Fruit fly (Drosophila melanogaster) Kc167 (cell line): ENCODE measurements around the gene p38a.

Experiments used
- Myc ChIP-seq: fragments of >200 bp; optimal IDR thresholded peaks from 2 replicates; lab custom pipeline; 2017; ENCODE audit warnings: missing external identifiers
- Sin3A ChIP-seq: fragments of >200 bp; optimal IDR thresholded peaks from 2 replicates; lab custom pipeline; 2018; ENCODE audit warnings: missing external identifiers
- insv ChIP-seq: fragments of >200 bp; optimal IDR thresholded peaks from 3 replicates; lab custom pipeline; 2018; ENCODE audit warnings: missing external identifiers
- psq ChIP-seq: fragments of >200 bp; optimal IDR thresholded peaks from 2 replicates; lab custom pipeline; 2017; ENCODE audit warnings: missing external identifiers
- ttk ChIP-seq: sonication (Bioruptor generic); optimal IDR thresholded peaks from 2 replicates; lab custom pipeline; 2017; ENCODE audit warnings: missing external identifiers

DNA sequence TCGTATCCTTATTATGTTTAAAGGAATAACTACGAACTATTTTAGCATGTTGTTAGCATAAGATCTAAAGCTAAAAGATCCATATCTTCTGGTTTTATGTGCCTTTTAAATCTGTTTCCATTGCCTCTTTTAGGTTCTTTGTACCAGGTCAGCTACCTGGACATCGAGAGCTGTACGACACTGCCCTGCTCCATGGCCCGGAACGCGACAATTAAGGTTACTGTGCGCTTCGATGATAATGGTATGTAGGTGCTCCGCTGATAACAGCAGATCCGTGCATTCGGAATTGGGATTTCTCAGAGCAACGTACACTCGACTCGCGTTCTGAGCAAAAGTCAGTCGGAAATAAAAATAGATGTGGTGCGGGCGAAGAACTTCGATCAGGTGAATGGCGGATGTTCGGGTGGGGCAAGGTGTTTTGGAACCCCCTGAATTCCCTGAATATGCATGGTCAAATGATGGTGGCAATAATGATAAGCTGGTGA is 12.4 kb downstream of the p38a start:
- TF ChIP-seq ttk: no peak
- TF ChIP-seq Sin3A (lab: Kevin White, UChicago): no peak
- TF ChIP-seq insv: no peak
- TF ChIP-seq psq (lab: Kevin White, UChicago): no peak
- TF ChIP-seq Myc: no peak
